Fruit fly (Drosophila melanogaster) whole organism, embryonic: Measurements from ENCODE around the gene CG12096.
A peak's percentile ranks its signal among the peaks of the same experiment; 100 is the strongest.

Experiments used
- Ada2b ChIP-seq: fragments of 200-800 bp; sonication (Bioruptor generic); IDR thresholded peaks from 2 replicates; pipeline ENCODE4 v1.3.6; 2022; ENCODE audit warnings: missing biosample characterization, missing genetic modification characterization
- Bdp1 ChIP-seq: fragments of 200-800 bp; sonication (Bioruptor generic); optimal IDR thresholded peaks from 3 replicates; lab custom pipeline; 2016; ENCODE audit warnings: missing biosample characterization, missing genetic modification characterization
- CG10543 ChIP-seq: fragments of 200-800 bp; sonication (Bioruptor generic); optimal IDR thresholded peaks from 3 replicates; lab custom pipeline; 2017; ENCODE audit warnings: missing biosample characterization, mild to moderate bottlenecking, missing genetic modification characterization, moderate library complexity
- CG10565 ChIP-seq: fragments of 200-800 bp; sonication (Bioruptor generic); optimal IDR thresholded peaks from 3 replicates; lab custom pipeline; 2016; ENCODE audit warnings: missing biosample characterization, mild to moderate bottlenecking, missing genetic modification characterization
- CG11504 ChIP-seq: fragments of 200-800 bp; sonication (Bioruptor generic); optimal IDR thresholded peaks from 3 replicates; lab custom pipeline; 2019; ENCODE audit warnings: missing biosample characterization, mild to moderate bottlenecking, missing genetic modification characterization, moderate library complexity
- CG11560 ChIP-seq: fragments of 200-800 bp; sonication (Bioruptor generic); IDR thresholded peaks from 3 replicates; pipeline ENCODE4 v1.3.6; 2022; ENCODE audit warnings: missing biosample characterization, missing genetic modification characterization
- CG12104 ChIP-seq: fragments of 200-800 bp; sonication (Bioruptor generic); optimal IDR thresholded peaks from 3 replicates; lab custom pipeline; 2016; ENCODE audit warnings: missing biosample characterization, missing genetic modification characterization
- CG12236 ChIP-seq: fragments of 200-800 bp; sonication (Bioruptor generic); optimal IDR thresholded peaks from 2 replicates; lab custom pipeline; 2016; ENCODE audit warnings: missing biosample characterization, missing genetic modification characterization
- CG12299 ChIP-seq: fragments of 200-800 bp; sonication (Bioruptor generic); optimal IDR thresholded peaks from 2 replicates; lab custom pipeline; 2018; ENCODE audit warnings: missing biosample characterization, mild to moderate bottlenecking, missing genetic modification characterization
- CG1233 ChIP-seq: fragments of 200-800 bp; sonication (Bioruptor generic); optimal IDR thresholded peaks from 4 replicates; lab custom pipeline; 2018; ENCODE audit warnings: missing biosample characterization, mild to moderate bottlenecking, missing genetic modification characterization
- CG14014 ChIP-seq: fragments of 200-800 bp; sonication (Bioruptor generic); IDR thresholded peaks from 2 replicates; pipeline ENCODE4 v1.3.6; 2022; ENCODE audit warnings: missing biosample characterization, missing genetic modification characterization
- CG16815 ChIP-seq: fragments of 200-800 bp; sonication (Bioruptor generic); optimal IDR thresholded peaks from 3 replicates; lab custom pipeline; 2017; ENCODE audit warnings: missing biosample characterization, mild to moderate bottlenecking, missing genetic modification characterization
- CG17361 ChIP-seq: fragments of 200-800 bp; sonication (Bioruptor generic); IDR thresholded peaks from 3 replicates; pipeline ENCODE4 v1.3.6; 2022; ENCODE audit warnings: missing biosample characterization, missing genetic modification characterization
- CG18764 ChIP-seq: fragments of 200-800 bp; sonication (Bioruptor generic); optimal IDR thresholded peaks from 3 replicates; lab custom pipeline; 2016; ENCODE audit warnings: missing biosample characterization, missing genetic modification characterization
- CG2712 ChIP-seq: fragments of 200-800 bp; optimal IDR thresholded peaks from 3 replicates; lab custom pipeline; 2019; ENCODE audit warnings: missing biosample characterization, mild to moderate bottlenecking, missing genetic modification characterization, moderate library complexity
- CG2875 ChIP-seq: fragments of 200-800 bp; sonication (Bioruptor generic); optimal IDR thresholded peaks from 2 replicates; lab custom pipeline; 2017; ENCODE audit warnings: missing biosample characterization, mild to moderate bottlenecking, missing genetic modification characterization, missing genetic modification reagents
- CG33557 ChIP-seq: fragments of 200-800 bp; sonication (Bioruptor generic); optimal IDR thresholded peaks from 2 replicates; lab custom pipeline; 2019; ENCODE audit warnings: missing biosample characterization, mild to moderate bottlenecking, missing genetic modification characterization, moderate library complexity
- CG3838 ChIP-seq: fragments of 200-800 bp; sonication (Bioruptor generic); optimal IDR thresholded peaks from 3 replicates; lab custom pipeline; 2016; ENCODE audit warnings: missing biosample characterization, missing genetic modification characterization
- CG4820 ChIP-seq: fragments of 200-800 bp; sonication (Bioruptor generic); optimal IDR thresholded peaks from 3 replicates; lab custom pipeline; 2016; ENCODE audit warnings: missing biosample characterization, missing genetic modification characterization
- CG6254 ChIP-seq: fragments of 200-800 bp; sonication (Bioruptor generic); optimal IDR thresholded peaks from 3 replicates; lab custom pipeline; 2017; ENCODE audit warnings: mild to moderate bottlenecking, missing biosample characterization, missing genetic modification reagents, missing genetic modification characterization
- CG8281 ChIP-seq: fragments of 200-800 bp; sonication (Bioruptor generic); optimal IDR thresholded peaks from 2 replicates; lab custom pipeline; 2018; ENCODE audit warnings: missing biosample characterization, mild to moderate bottlenecking, missing genetic modification characterization, moderate library complexity
- CG8388 ChIP-seq: fragments of 200-800 bp; sonication (Bioruptor generic); optimal IDR thresholded peaks from 2 replicates; lab custom pipeline; 2019; ENCODE audit warnings: missing biosample characterization, mild to moderate bottlenecking, missing genetic modification characterization, moderate library complexity
- CG8944 ChIP-seq: fragments of 200-800 bp; sonication (Bioruptor generic); optimal IDR thresholded peaks from 3 replicates; lab custom pipeline; 2016; ENCODE audit warnings: missing biosample characterization, missing genetic modification characterization
- CG9817 ChIP-seq: fragments of 200-800 bp; sonication (Bioruptor generic); optimal IDR thresholded peaks from 2 replicates; lab custom pipeline; 2018; ENCODE audit warnings: missing biosample characterization, mild to moderate bottlenecking, missing genetic modification characterization, moderate library complexity
- CTCF ChIP-seq: fragments of 200-800 bp; sonication (Bioruptor generic); optimal IDR thresholded peaks from 2 replicates; lab custom pipeline; 2017; ENCODE audit warnings: missing biosample characterization, mild to moderate bottlenecking, missing genetic modification characterization, moderate library complexity
- HLH3B ChIP-seq: fragments of 200-800 bp; sonication (Bioruptor generic); IDR thresholded peaks from 2 replicates; pipeline ENCODE4 v1.3.6; 2022; ENCODE audit warnings: missing biosample characterization, missing genetic modification characterization
- Kr ChIP-seq: fragments of 200-800 bp; sonication (Bioruptor generic); optimal IDR thresholded peaks from 2 replicates; lab custom pipeline; 2017; ENCODE audit warnings: missing biosample characterization, mild to moderate bottlenecking, missing genetic modification characterization
- Med ChIP-seq: fragments of 200-800 bp; sonication (Bioruptor generic); peaks from one replicate; lab custom pipeline; 2016; ENCODE audit warnings: missing biosample characterization, missing genetic modification characterization, mild to moderate bottlenecking, inconsistent platforms, moderate library complexity
- Rx ChIP-seq: fragments of 200-800 bp; sonication (Bioruptor generic); IDR thresholded peaks from 2 replicates; pipeline ENCODE4 v1.3.6; 2022; ENCODE audit warnings: missing biosample characterization, missing genetic modification characterization
- Taf1 ChIP-seq: fragments of 200-800 bp; sonication (Bioruptor generic); IDR thresholded peaks from 2 replicates; pipeline ENCODE4 v1.3.6; 2022; ENCODE audit warnings: missing biosample characterization, missing genetic modification characterization
- ab ChIP-seq: fragments of 200-800 bp; sonication (Bioruptor generic); optimal IDR thresholded peaks from 2 replicates; lab custom pipeline; 2016; ENCODE audit warnings: missing biosample characterization, missing genetic modification characterization
- ac ChIP-seq: fragments of 200-800 bp; sonication (Bioruptor generic); optimal IDR thresholded peaks from 3 replicates; lab custom pipeline; 2017; ENCODE audit warnings: missing biosample characterization, mild to moderate bottlenecking, missing genetic modification characterization
- bcd ChIP-seq: fragments of 200-800 bp; sonication (Bioruptor generic); optimal IDR thresholded peaks from 2 replicates; lab custom pipeline; 2017; ENCODE audit warnings: missing biosample characterization, mild to moderate bottlenecking, missing genetic modification characterization
- br ChIP-seq: fragments of >200 bp; optimal IDR thresholded peaks from 2 replicates; lab custom pipeline; 2017
- corto ChIP-seq: fragments of 200-800 bp; sonication (Bioruptor generic); optimal IDR thresholded peaks from 2 replicates; lab custom pipeline; 2016; ENCODE audit warnings: missing biosample characterization, mild to moderate bottlenecking, missing genetic modification characterization, moderate library complexity
- dmrt11E ChIP-seq: fragments of 200-800 bp; sonication (Bioruptor generic); optimal IDR thresholded peaks from 3 replicates; lab custom pipeline; 2018; ENCODE audit warnings: missing biosample characterization, mild to moderate bottlenecking, missing genetic modification characterization, moderate library complexity
- esg ChIP-seq: fragments of 200-800 bp; sonication (Bioruptor generic); conservative IDR thresholded peaks from 2 replicates; pipeline ENCODE4 v1.3.6; 2022; ENCODE audit warnings: missing biosample characterization, missing genetic modification characterization
- fd3F ChIP-seq: fragments of 200-800 bp; sonication (Bioruptor generic); optimal IDR thresholded peaks from 2 replicates; lab custom pipeline; 2018; ENCODE audit warnings: missing biosample characterization, mild to moderate bottlenecking, missing genetic modification characterization, moderate library complexity
- gce ChIP-seq: fragments of 200-800 bp; sonication (Bioruptor generic); IDR thresholded peaks from 3 replicates; pipeline ENCODE4 v1.3.6; 2022; ENCODE audit warnings: missing biosample characterization, missing genetic modification characterization
- gem ChIP-seq: fragments of 200-800 bp; sonication (Bioruptor generic); optimal IDR thresholded peaks from 2 replicates; lab custom pipeline; 2019; ENCODE audit warnings: missing biosample characterization, mild to moderate bottlenecking, missing genetic modification characterization, moderate library complexity
- lola ChIP-seq, 3 experiments: fragments of >200 bp in 2 of 3; fragments of 200-800 bp in 1 of 3; sonication (Bioruptor generic) in 1 of 3; optimal IDR thresholded peaks; 2 replicates each; lab custom pipeline; 2017 to 2019; ENCODE audit warnings: missing biosample characterization in 3 of 3, missing genetic modification characterization in 3 of 3, mild to moderate bottlenecking in 1 of 3, moderate library complexity in 1 of 3
- nau ChIP-seq: fragments of 200-800 bp; sonication (Bioruptor generic); optimal IDR thresholded peaks from 3 replicates; lab custom pipeline; 2017; ENCODE audit warnings: missing biosample characterization, mild to moderate bottlenecking, missing genetic modification characterization, missing genetic modification reagents
- nerfin-1 ChIP-seq: fragments of 200-800 bp; sonication (Bioruptor generic); optimal IDR thresholded peaks from 3 replicates; lab custom pipeline; 2019; ENCODE audit warnings: missing biosample characterization, mild to moderate bottlenecking, missing genetic modification characterization, moderate library complexity
- otp ChIP-seq: fragments of 200-800 bp; sonication (Bioruptor generic); IDR thresholded peaks from 3 replicates; pipeline ENCODE4, ENCODE4 v1.3.6; 2022; ENCODE audit warnings: missing biosample characterization, missing genetic modification characterization
- pb ChIP-seq: fragments of 200-800 bp; sonication (Bioruptor generic); optimal IDR thresholded peaks from 3 replicates; lab custom pipeline; 2016; ENCODE audit warnings: missing biosample characterization, missing genetic modification characterization
- ranshi ChIP-seq: fragments of 200-800 bp; sonication (Bioruptor generic); IDR thresholded peaks from 2 replicates; pipeline ENCODE4 v1.3.6; 2022; ENCODE audit warnings: missing biosample characterization, missing genetic modification characterization
- run ChIP-seq: fragments of 200-800 bp; sonication (Bioruptor generic); optimal IDR thresholded peaks from 3 replicates; lab custom pipeline; 2018; ENCODE audit warnings: missing biosample characterization, mild to moderate bottlenecking, missing genetic modification characterization
- schlank ChIP-seq: fragments of 200-800 bp; sonication (Bioruptor generic); optimal IDR thresholded peaks from 2 replicates; lab custom pipeline; 2018; ENCODE audit warnings: missing biosample characterization, mild to moderate bottlenecking, missing genetic modification characterization
- sisA ChIP-seq: fragments of 200-800 bp; sonication (Bioruptor generic); IDR thresholded peaks from 2 replicates; pipeline ENCODE4 v1.3.6; 2022; ENCODE audit warnings: missing biosample characterization, missing genetic modification characterization
- tgo ChIP-seq: fragments of 200-800 bp; sonication (Bioruptor generic); IDR thresholded peaks from 3 replicates; pipeline ENCODE4 v1.3.6; 2022; ENCODE audit warnings: missing biosample characterization, missing genetic modification characterization
- trh ChIP-seq: fragments of 200-800 bp; sonication (Bioruptor generic); optimal IDR thresholded peaks from 2 replicates; lab custom pipeline; 2016; ENCODE audit warnings: missing biosample characterization, missing genetic modification characterization
- vnd ChIP-seq: fragments of 200-800 bp; sonication (Bioruptor generic); IDR thresholded peaks from 3 replicates; pipeline ENCODE4 v1.3.6; 2022; ENCODE audit warnings: missing biosample characterization, missing genetic modification characterization; ENCODE audit not compliant: partially characterized antibody

Gene CG12096

dm6 chrX:13143100-13143499 lies 16.3 kb upstream of the CG12096 start (continued):
- TF ChIP-seq tgo (GFP tag; lab: Robert Waterston, UW), result peak; percentile 46; the same call in 2 of the 3 replicates
- no peak for TF ChIP-seq CG10565
- no peak for TF ChIP-seq CG16815
- no peak for TF ChIP-seq corto (GFP tag; lab: Kevin White, UChicago)
- no peak for TF ChIP-seq ac (GFP tag; lab: Kevin White, UChicago)
- TF ChIP-seq CG11504 (tag; lab: Kevin White, UChicago), result peak; percentile 67
- TF ChIP-seq Rx (GFP tag; lab: Robert Waterston, UW), result peak; percentile 35; the same call in 1 of the 2 replicates
- peak; percentile 0 for TF ChIP-seq CG8388 (GFP tag; lab: Kevin White, UChicago)
- peak; percentile 43; the same call in 1 of the 2 replicates for TF ChIP-seq esg (GFP tag; lab: Robert Waterston, UW)
- TF ChIP-seq Bdp1 (GFP tag; lab: Kevin White, UChicago), result no peak
- TF ChIP-seq Ada2b (GFP tag; lab: Robert Waterston, UW), result peak; percentile 63
- TF ChIP-seq CG6254 (GFP tag; lab: Kevin White, UChicago), result no peak
- TF ChIP-seq ranshi, result no peak
- no peak for TF ChIP-seq Kr (GFP tag; lab: Kevin White, UChicago)
- TF ChIP-seq br (lab: Kevin White, UChicago), result no peak
- TF ChIP-seq CG8281 (tag; lab: Kevin White, UChicago), result no peak
- TF ChIP-seq CG17361 (GFP tag; lab: Robert Waterston, UW), result 0 out of 3 replicates have a peak, but pooled peaks have one; percentile 36
- TF ChIP-seq schlank (tag; lab: Kevin White, UChicago), result no peak
- no peak for TF ChIP-seq CG18764 (GFP tag; lab: Kevin White, UChicago)
- TF ChIP-seq CG3838, result no peak
- peak; percentile 56 for TF ChIP-seq HLH3B
- peak; percentile 2 for TF ChIP-seq nau
- TF ChIP-seq sisA (GFP tag; lab: Robert Waterston, UW), result 0 out of 2 replicates have a peak, but pooled peaks have one; percentile 40
- TF ChIP-seq CG33557 (GFP tag; lab: Kevin White, UChicago), result no peak
- TF ChIP-seq vnd (GFP tag; lab: Robert Waterston, UW), result no peak
- TF ChIP-seq CG12299 (tag; lab: Kevin White, UChicago), result no peak
- TF ChIP-seq CG12236 (GFP tag; lab: Kevin White, UChicago), result no peak
- TF ChIP-seq bcd (GFP tag; lab: Kevin White, UChicago), result peak; percentile 9
- peak; percentile 67 for TF ChIP-seq gem (tag; lab: Kevin White, UChicago)
- no peak for TF ChIP-seq CG1233 (GFP tag; lab: Kevin White, UChicago)
- peak; percentile 55; the same call in 1 of the 2 replicates for TF ChIP-seq CG14014 (GFP tag; lab: Robert Waterston, UW)
- peak; percentile 11 for TF ChIP-seq nerfin-1 (tag; lab: Kevin White, UChicago)
- peak in 1 of 3 experiments; percentile 18 for TF ChIP-seq lola (GFP tag; optimal IDR thresholded peaks at IDR 0.05; lab: Kevin White, UChicago)
- peak; percentile 7 for TF ChIP-seq CG9817 (tag; lab: Kevin White, UChicago)
- no peak for TF ChIP-seq pb (GFP tag; lab: Kevin White, UChicago)
- no peak for TF ChIP-seq CG11560
- TF ChIP-seq CTCF, result no peak
- no peak for TF ChIP-seq CG2875 (GFP tag; lab: Kevin White, UChicago)
- TF ChIP-seq Med (GFP tag; lab: Kevin White, UChicago), result peak; percentile 71
- no peak for TF ChIP-seq ab
- TF ChIP-seq gce (GFP tag; lab: Robert Waterston, UW), result no peak
- peak; percentile 6 for TF ChIP-seq run
- TF ChIP-seq CG10543, result no peak
- no peak for TF ChIP-seq trh (GFP tag; lab: Kevin White, UChicago)
- 0 out of 3 replicates have a peak, but pooled peaks have one; percentile 30 for TF ChIP-seq otp (GFP tag; lab: Robert Waterston, UW)
- TF ChIP-seq Taf1 (GFP tag; lab: Robert Waterston, UW), result no peak
- no peak for TF ChIP-seq CG8944 (GFP tag; lab: Kevin White, UChicago)
- peak; percentile 61 for TF ChIP-seq CG2712 (tag; lab: Kevin White, UChicago)
- TF ChIP-seq CG12104 (GFP tag; lab: Kevin White, UChicago), result no peak
- peak; percentile 10 for TF ChIP-seq CG4820 (GFP tag; lab: Kevin White, UChicago)
- TF ChIP-seq dmrt11E (tag; lab: Kevin White, UChicago), result peak; percentile 31
- no peak for TF ChIP-seq fd3F
